Worm (Caenorhabditis elegans) whole organism, L2 larva: ENCODE measurements around the gene K09D9.3.

Experiments used
- R02D3.7 ChIP-seq: fragments of 150-350 bp; optimal IDR thresholded peaks from 2 replicates; lab custom pipeline; 2014; ENCODE audit warnings: missing biosample characterization, missing genetic modification characterization
- Y55F3AM.14 ChIP-seq: fragments of 200-800 bp; sonication (Bioruptor generic); optimal IDR thresholded peaks from 2 replicates; lab custom pipeline; 2018; ENCODE audit warnings: mild to moderate bottlenecking, missing genetic modification characterization, missing compliant biosample characterization
- alr-1 ChIP-seq: fragments of 150-350 bp; optimal IDR thresholded peaks from 2 replicates; lab custom pipeline; 2014; ENCODE audit warnings: missing biosample characterization, missing genetic modification characterization
- ama-1 ChIP-seq: fragments of 150-350 bp; optimal IDR thresholded peaks from 2 replicates; lab custom pipeline; 2018; ENCODE audit warnings: inconsistent platforms
- blmp-1 ChIP-seq: sonication (generic microtip); optimal IDR thresholded peaks from 2 replicates; lab custom pipeline; 2017; ENCODE audit warnings: missing genetic modification characterization, mild to moderate bottlenecking, missing compliant biosample characterization, antibody characterized with exemption, moderate library complexity; ENCODE audit not compliant: insufficient read depth
- ceh-16 ChIP-seq: fragments of 150-350 bp; optimal IDR thresholded peaks from 2 replicates; lab custom pipeline; 2014; ENCODE audit warnings: missing biosample characterization, missing genetic modification characterization
- ceh-82 ChIP-seq: fragments of 150-350 bp; optimal IDR thresholded peaks from 2 replicates; lab custom pipeline; 2014; ENCODE audit warnings: missing biosample characterization, missing genetic modification characterization
- dmd-4 ChIP-seq: sonication (generic microtip); optimal IDR thresholded peaks from 2 replicates; lab custom pipeline; 2017; ENCODE audit warnings: missing biosample characterization, missing genetic modification characterization
- egl-27 ChIP-seq: sonication (generic microtip); optimal IDR thresholded peaks from 3 replicates; lab custom pipeline; 2017; ENCODE audit warnings: missing biosample characterization, missing genetic modification reagents, missing genetic modification characterization
- elt-1 ChIP-seq: fragments of 150-350 bp; optimal IDR thresholded peaks from 2 replicates; lab custom pipeline; 2014; ENCODE audit warnings: missing biosample characterization, missing genetic modification characterization
- elt-3 ChIP-seq: sonication (generic microtip); optimal IDR thresholded peaks from 2 replicates; lab custom pipeline; 2017; ENCODE audit warnings: missing biosample characterization, missing genetic modification characterization
- fos-1 ChIP-seq: fragments of 150-350 bp; optimal IDR thresholded peaks from 2 replicates; lab custom pipeline; 2014; ENCODE audit warnings: missing biosample characterization, missing genetic modification characterization
- gmeb-1 ChIP-seq: fragments of 150-350 bp; optimal IDR thresholded peaks from 2 replicates; lab custom pipeline; 2014; ENCODE audit warnings: missing biosample characterization, missing genetic modification characterization
- lin-11 ChIP-seq: fragments of 150-350 bp; sonication (generic microtip); optimal IDR thresholded peaks from 2 replicates; lab custom pipeline; 2014; ENCODE audit warnings: missing biosample characterization, missing genetic modification characterization, inconsistent platforms, mixed read lengths
- lin-13 ChIP-seq: fragments of 150-350 bp; optimal IDR thresholded peaks from 2 replicates; lab custom pipeline; 2014; ENCODE audit warnings: missing biosample characterization, missing genetic modification reagents, missing genetic modification characterization
- lin-39 ChIP-seq: fragments of 150-350 bp; optimal IDR thresholded peaks from 2 replicates; lab custom pipeline; 2014; ENCODE audit warnings: missing biosample characterization, missing genetic modification reagents, missing genetic modification characterization
- lsy-2 ChIP-seq, 2 experiments: fragments of 150-350 bp in 1 of 2; sonication (generic microtip) in 1 of 2; optimal IDR thresholded peaks; 2 replicates each; lab custom pipeline; 2014 to 2017; ENCODE audit warnings: missing biosample characterization in 2 of 2, missing genetic modification characterization in 2 of 2
- mab-5 ChIP-seq: fragments of 150-350 bp; optimal IDR thresholded peaks from 2 replicates; lab custom pipeline; 2014; ENCODE audit warnings: missing biosample characterization, missing genetic modification characterization
- mdl-1 ChIP-seq, 2 experiments: fragments of 150-350 bp in 1 of 2; sonication (generic microtip) in 1 of 2; optimal IDR thresholded peaks; 2 replicates each; lab custom pipeline; 2017; ENCODE audit warnings: missing biosample characterization in 2 of 2, missing genetic modification characterization in 2 of 2
- nhr-10 ChIP-seq: sonication (generic microtip); optimal IDR thresholded peaks from 2 replicates; lab custom pipeline; 2017; ENCODE audit warnings: missing biosample characterization, missing genetic modification characterization
- nhr-11 ChIP-seq: fragments of 150-350 bp; optimal IDR thresholded peaks from 2 replicates; lab custom pipeline; 2014; ENCODE audit warnings: missing biosample characterization, missing genetic modification characterization
- nhr-12 ChIP-seq: fragments of 150-350 bp; optimal IDR thresholded peaks from 2 replicates; lab custom pipeline; 2014; ENCODE audit warnings: missing biosample characterization, missing genetic modification characterization
- nhr-21 ChIP-seq: fragments of 150-350 bp; optimal IDR thresholded peaks from 2 replicates; lab custom pipeline; 2014; ENCODE audit warnings: missing biosample characterization, missing genetic modification characterization
- nhr-23 ChIP-seq: fragments of 150-350 bp; optimal IDR thresholded peaks from 2 replicates; lab custom pipeline; 2014; ENCODE audit warnings: missing biosample characterization, missing genetic modification reagents, missing genetic modification characterization
- nhr-6 ChIP-seq: fragments of 150-350 bp; optimal IDR thresholded peaks from 2 replicates; lab custom pipeline; 2014; ENCODE audit warnings: missing biosample characterization, missing genetic modification characterization
- nhr-77 ChIP-seq: fragments of 150-350 bp; optimal IDR thresholded peaks from 2 replicates; lab custom pipeline; 2014; ENCODE audit warnings: missing biosample characterization, missing genetic modification characterization
- peb-1 ChIP-seq: fragments of 150-350 bp; optimal IDR thresholded peaks from 2 replicates; lab custom pipeline; 2014; ENCODE audit warnings: missing biosample characterization, missing genetic modification characterization
- sem-4 ChIP-seq: fragments of 150-350 bp; optimal IDR thresholded peaks from 2 replicates; lab custom pipeline; 2014; ENCODE audit warnings: missing biosample characterization, missing genetic modification reagents, missing genetic modification characterization
- sma-3 ChIP-seq: sonication (generic microtip); optimal IDR thresholded peaks from 2 replicates; lab custom pipeline; 2016; ENCODE audit warnings: missing genetic modification reagents, missing genetic modification characterization, missing compliant biosample characterization
- sma-9 ChIP-seq, 2 experiments: fragments of 150-350 bp in 1 of 2; sonication (generic microtip) in 1 of 2; optimal IDR thresholded peaks; 2 replicates each; lab custom pipeline; 2014 to 2016; ENCODE audit warnings: missing genetic modification characterization in 2 of 2, mild to moderate bottlenecking in 1 of 2, missing biosample characterization in 1 of 2, missing compliant biosample characterization in 1 of 2, missing genetic modification reagents in 1 of 2, moderate library complexity in 1 of 2
- snpc-4 ChIP-seq: fragments of 150-350 bp; optimal IDR thresholded peaks from 2 replicates; lab custom pipeline; 2014; ENCODE audit warnings: missing biosample characterization, missing genetic modification characterization
- unc-62 ChIP-seq: fragments of 150-350 bp; optimal IDR thresholded peaks from 2 replicates; lab custom pipeline; 2014; ENCODE audit warnings: missing biosample characterization, missing genetic modification reagents, missing genetic modification characterization
- ztf-1 ChIP-seq: fragments of 200-800 bp; sonication (Bioruptor generic); conservative IDR thresholded peaks from 2 replicates; pipeline ENCODE4 v1.3.6; 2022; ENCODE audit warnings: missing genetic modification characterization, missing compliant biosample characterization
- ztf-4 ChIP-seq: fragments of 150-350 bp; optimal IDR thresholded peaks from 2 replicates; lab custom pipeline; 2014; ENCODE audit warnings: missing biosample characterization, missing genetic modification characterization

Gene K09D9.3

ce11 chrV:3989070-3989469 is 30.2 kb upstream of the K09D9.3 start, which contains the start of gene nlp-27:
Gene nlp-27 (plus strand): TSS chrV:3989378.
- TF ChIP-seq nhr-21 (tag; lab: Kevin White, UChicago), result peak; percentile 3
- peak; percentile 1 for TF ChIP-seq fos-1 (tag; lab: Kevin White, UChicago)
- no peak for TF ChIP-seq blmp-1 (tag; lab: Kevin White, UChicago)

ce11 chrV:3992334-3992733 is 27.0 kb upstream of the K09D9.3 start:
- TF ChIP-seq lsy-2 (tag; optimal IDR thresholded peaks at IDR 0.05; lab: Kevin White, UChicago) (no peak), ama-1 (lab: Kevin White, UChicago) (no peak), nhr-6 (no peak)

- TF ChIP-seq ceh-16 (tag; lab: Kevin White, UChicago) (no peak), ceh-82 (tag; lab: Kevin White, UChicago) (no peak), peb-1 (tag; lab: Kevin White, UChicago) (no peak), sma-3 (GFP tag; lab: Kevin White, UChicago) (no peak), snpc-4 (tag; lab: Kevin White, UChicago) (no peak), lin-39 (tag; lab: Kevin White, UChicago) (no peak), ztf-4 (tag; lab: Kevin White, UChicago) (no peak), nhr-10 (tag; lab: Kevin White, UChicago) (no peak), nhr-77 (tag; lab: Kevin White, UChicago) (no peak), nhr-11 (tag; lab: Kevin White, UChicago) (no peak), mab-5 (tag; lab: Kevin White, UChicago) (no peak), mdl-1 (tag; optimal IDR thresholded peaks at IDR 0.05; lab: Kevin White, UChicago) (no peak), Y55F3AM.14 (no peak), lin-13 (no peak), nhr-12 (tag; lab: Kevin White, UChicago) (no peak), unc-62 (no peak), alr-1 (tag; lab: Kevin White, UChicago) (no peak), sem-4 (no peak), nhr-21 (tag; lab: Kevin White, UChicago) (no peak), elt-3 (no peak)
- TF ChIP-seq, all 48 proteins: peak for 0
Observed at ce11 chrV:3994048-3994447, 25.2 kb upstream of the K09D9.3 start, which contains the start of gene K09D9.9. Gene K09D9.9 (minus strand): TSS chrV:3994148.

- TF ChIP-seq ztf-4 (tag; lab: Kevin White, UChicago), result no peak
- TF ChIP-seq, all 48 proteins: peak for 0
Observed at ce11 chrV:3995838-3996237, 23.4 kb upstream of the K09D9.3 start, which contains the start of gene srx-62. Gene srx-62 (minus strand): TSS chrV:3995938.

ce11 chrV:4004577-4004976 is 14.7 kb upstream of the K09D9.3 start:
- TF ChIP-seq elt-1 (tag; lab: Kevin White, UChicago), result no peak
- TF ChIP-seq unc-62, result no peak
- TF ChIP-seq dmd-4 (tag; lab: Kevin White, UChicago), result no peak
- no peak for TF ChIP-seq gmeb-1 (tag; lab: Kevin White, UChicago)
- TF ChIP-seq ztf-1 (GFP tag; lab: Robert Waterston, UW), result no peak
- no peak for TF ChIP-seq egl-27 (tag; lab: Kevin White, UChicago)
- no peak for TF ChIP-seq sem-4
- TF ChIP-seq sma-9 (GFP tag; optimal IDR thresholded peaks at IDR 0.05; lab: Kevin White, UChicago), result no peak
- no peak for TF ChIP-seq sma-9 (tag; optimal IDR thresholded peaks at IDR 0.05; lab: Kevin White, UChicago)
- TF ChIP-seq nhr-12 (tag; lab: Kevin White, UChicago), result no peak
- no peak for TF ChIP-seq nhr-77 (tag; lab: Kevin White, UChicago)
- TF ChIP-seq R02D3.7 (tag; lab: Kevin White, UChicago), result no peak
- no peak for TF ChIP-seq lin-11 (tag; lab: Kevin White, UChicago)
- no peak for TF ChIP-seq nhr-23 (tag; lab: Kevin White, UChicago)
- TF ChIP-seq, all 48 proteins: peak for 0
